Worm (Caenorhabditis elegans) whole organism, L1 larva: ENCODE data around the gene srxa-10.
A peak's percentile ranks its signal among the peaks of the same experiment; 100 is the strongest.

Source experiments
- C04F5.9 ChIP-seq: sonication (generic microtip); optimal IDR thresholded peaks from 2 replicates; lab custom pipeline; 2016; ENCODE audit warnings: missing genetic modification characterization, missing compliant biosample characterization
- C16A3.4 ChIP-seq: fragments of 150-350 bp; optimal IDR thresholded peaks from 2 replicates; lab custom pipeline; 2014; ENCODE audit warnings: missing biosample characterization, missing genetic modification characterization
- C34B4.2 ChIP-seq: sonication (generic microtip); optimal IDR thresholded peaks from 2 replicates; lab custom pipeline; 2017; ENCODE audit warnings: mild to moderate bottlenecking, missing genetic modification characterization, missing compliant biosample characterization
- F16B12.6 ChIP-seq: fragments of 150-350 bp; optimal IDR thresholded peaks from 2 replicates; lab custom pipeline; 2014; ENCODE audit warnings: missing biosample characterization, missing genetic modification characterization
- Y116A8C.19 ChIP-seq: sonication (generic microtip); optimal IDR thresholded peaks from 2 replicates; lab custom pipeline; 2016; ENCODE audit warnings: missing compliant biosample characterization, missing genetic modification characterization, borderline replicate concordance
- aha-1 ChIP-seq: fragments of 150-350 bp; optimal IDR thresholded peaks from 2 replicates; lab custom pipeline; 2014; ENCODE audit warnings: missing biosample characterization, missing genetic modification characterization
- alr-1 ChIP-seq: fragments of 200-800 bp; sonication (Bioruptor generic); optimal IDR thresholded peaks from 2 replicates; lab custom pipeline; 2018; ENCODE audit warnings: borderline replicate concordance, mild to moderate bottlenecking, missing genetic modification characterization, missing compliant biosample characterization
- ama-1 ChIP-seq: fragments of 150-350 bp; optimal IDR thresholded peaks from 2 replicates; lab custom pipeline; 2014
- blmp-1 ChIP-seq: fragments of 150-350 bp; optimal IDR thresholded peaks from 2 replicates; lab custom pipeline; 2014; ENCODE audit warnings: missing biosample characterization, missing genetic modification characterization
- ceh-63 ChIP-seq: fragments of 200-800 bp; sonication (Bioruptor generic); optimal IDR thresholded peaks from 2 replicates; lab custom pipeline; 2018; ENCODE audit warnings: mild to moderate bottlenecking, missing genetic modification characterization, missing compliant biosample characterization
- ceh-8 ChIP-seq: fragments of 200-800 bp; sonication (Bioruptor generic); optimal IDR thresholded peaks from 2 replicates; lab custom pipeline; 2018; ENCODE audit warnings: mild to moderate bottlenecking, missing genetic modification characterization, moderate library complexity, missing compliant biosample characterization
- ceh-82 ChIP-seq, 3 experiments: fragments of 150-350 bp in 1 of 3; sonication (generic microtip) in 2 of 3; optimal IDR thresholded peaks; 2 replicates each; lab custom pipeline; 2014 to 2017; ENCODE audit warnings: missing biosample characterization in 3 of 3, missing genetic modification characterization in 3 of 3
- ceh-88 ChIP-seq: fragments of 200-800 bp; sonication (Bioruptor generic); IDR thresholded peaks from 2 replicates; pipeline ENCODE4 v1.3.6; 2022; ENCODE audit warnings: missing genetic modification characterization, missing compliant biosample characterization
- ces-1 ChIP-seq: fragments of 150-350 bp; optimal IDR thresholded peaks from 2 replicates; lab custom pipeline; 2014; ENCODE audit warnings: missing biosample characterization, missing genetic modification reagents, missing genetic modification characterization
- dsc-1 ChIP-seq: sonication (generic microtip); optimal IDR thresholded peaks from 2 replicates; lab custom pipeline; 2016; ENCODE audit warnings: mild to moderate bottlenecking, missing genetic modification characterization, missing compliant biosample characterization
- efl-1 ChIP-seq, 4 experiments: fragments of 150-350 bp; optimal IDR thresholded peaks in 3 of 4; peaks in 1 of 4; 1 replicate in 1 of 4; 2 replicates in 3 of 4; lab custom pipeline; 2014; ENCODE audit warnings: missing biosample characterization in 2 of 4, missing genetic modification characterization in 2 of 4, missing genetic modification reagents in 2 of 4
- egl-13 ChIP-seq: sonication (generic microtip); optimal IDR thresholded peaks from 2 replicates; lab custom pipeline; 2016; ENCODE audit warnings: missing genotype, missing genetic modification reagents, missing genetic modification characterization, missing compliant biosample characterization
- egl-27 ChIP-seq, 2 experiments: fragments of 150-350 bp in 1 of 2; sonication (generic microtip); optimal IDR thresholded peaks; 3 replicates each; lab custom pipeline; 2017 to 2018; ENCODE audit warnings: missing biosample characterization in 2 of 2, missing genetic modification characterization in 2 of 2, missing genetic modification reagents in 2 of 2
- elt-2 ChIP-seq: sonication (generic microtip); optimal IDR thresholded peaks from 2 replicates; lab custom pipeline; 2016; ENCODE audit warnings: missing genetic modification characterization, mild to moderate bottlenecking, inconsistent platforms, missing compliant biosample characterization, missing genetic modification reagents
- fkh-10 ChIP-seq: sonication (generic microtip); optimal IDR thresholded peaks from 2 replicates; lab custom pipeline; 2017; ENCODE audit warnings: missing biosample characterization, missing genetic modification reagents, missing genetic modification characterization
- fkh-8 ChIP-seq: sonication (generic microtip); optimal IDR thresholded peaks from 2 replicates; lab custom pipeline; 2016; ENCODE audit warnings: mild to moderate bottlenecking, missing genetic modification characterization, missing compliant biosample characterization
- fos-1 ChIP-seq: fragments of 150-350 bp; optimal IDR thresholded peaks from 2 replicates; lab custom pipeline; 2014; ENCODE audit warnings: missing biosample characterization, missing genetic modification characterization
- grh-1 ChIP-seq: fragments of 200-800 bp; sonication (Bioruptor generic); IDR thresholded peaks from 2 replicates; pipeline ENCODE4 v1.3.6; 2022; ENCODE audit warnings: missing genetic modification reagents, missing genetic modification characterization, missing compliant biosample characterization
- hlh-17 ChIP-seq: fragments of 200-800 bp; sonication (Bioruptor generic); optimal IDR thresholded peaks from 2 replicates; lab custom pipeline; 2018; ENCODE audit warnings: missing genetic modification characterization, mild to moderate bottlenecking, missing compliant biosample characterization, moderate library complexity, borderline replicate concordance
- hlh-4 ChIP-seq: sonication (generic microtip); optimal IDR thresholded peaks from 2 replicates; lab custom pipeline; 2016; ENCODE audit warnings: mild to moderate bottlenecking, missing genetic modification characterization, missing compliant biosample characterization
- hpl-2 ChIP-seq: fragments of 150-350 bp; optimal IDR thresholded peaks from 2 replicates; lab custom pipeline; 2014; ENCODE audit warnings: missing biosample characterization, missing genetic modification reagents, missing genetic modification characterization
- lin-14 ChIP-seq: fragments of 200-800 bp; sonication (Bioruptor generic); optimal IDR thresholded peaks from 2 replicates; lab custom pipeline; 2018; ENCODE audit warnings: mild to moderate bottlenecking, missing genetic modification characterization, moderate library complexity, missing compliant biosample characterization
- lin-39 ChIP-seq: fragments of 150-350 bp; optimal IDR thresholded peaks from 2 replicates; lab custom pipeline; 2014; ENCODE audit warnings: missing biosample characterization, missing genetic modification reagents, missing genetic modification characterization
- lir-3 ChIP-seq: sonication (generic microtip); optimal IDR thresholded peaks from 2 replicates; lab custom pipeline; 2016; ENCODE audit warnings: mild to moderate bottlenecking, missing genetic modification characterization, moderate library complexity, missing compliant biosample characterization; ENCODE audit not compliant: poor library complexity
- lsy-2 ChIP-seq, 2 experiments: fragments of 150-350 bp; optimal IDR thresholded peaks; 2 replicates each; lab custom pipeline; 2014; ENCODE audit warnings: missing biosample characterization in 2 of 2, missing genetic modification characterization in 2 of 2
- mef-2 ChIP-seq: fragments of 150-350 bp; optimal IDR thresholded peaks from 2 replicates; lab custom pipeline; 2014; ENCODE audit warnings: missing biosample characterization, missing genetic modification characterization
- nhr-11 ChIP-seq: fragments of 150-350 bp; optimal IDR thresholded peaks from 2 replicates; lab custom pipeline; 2014; ENCODE audit warnings: missing biosample characterization, missing genetic modification characterization
- nhr-12 ChIP-seq: sonication (generic microtip); optimal IDR thresholded peaks from 2 replicates; lab custom pipeline; 2017; ENCODE audit warnings: missing biosample characterization, missing genetic modification characterization
- nhr-19 ChIP-seq: fragments of 200-800 bp; sonication (Bioruptor generic); conservative IDR thresholded peaks from 2 replicates; pipeline ENCODE4 v1.3.6; 2022; ENCODE audit warnings: missing genetic modification characterization, missing compliant biosample characterization
- nhr-20 ChIP-seq: sonication (generic microtip); optimal IDR thresholded peaks from 2 replicates; lab custom pipeline; 2016; ENCODE audit warnings: mild to moderate bottlenecking, missing genetic modification characterization, missing compliant biosample characterization
- nhr-71 ChIP-seq: sonication (generic microtip); optimal IDR thresholded peaks from 2 replicates; lab custom pipeline; 2016; ENCODE audit warnings: mild to moderate bottlenecking, missing genetic modification characterization, moderate library complexity, missing compliant biosample characterization
- nhr-76 ChIP-seq: sonication (generic microtip); optimal IDR thresholded peaks from 2 replicates; lab custom pipeline; 2017; ENCODE audit warnings: missing biosample characterization, missing genetic modification characterization
- nhr-77 ChIP-seq: fragments of 150-350 bp; optimal IDR thresholded peaks from 2 replicates; lab custom pipeline; 2014; ENCODE audit warnings: missing biosample characterization, missing genetic modification characterization
- nhr-84 ChIP-seq: sonication (generic microtip); optimal IDR thresholded peaks from 2 replicates; lab custom pipeline; 2017; ENCODE audit warnings: missing biosample characterization, missing genetic modification characterization
- nhr-85 ChIP-seq: sonication (generic microtip); peaks from one replicate; lab custom pipeline; 2016; ENCODE audit warnings: missing genetic modification characterization, inconsistent platforms, missing compliant biosample characterization
- nhr-90 ChIP-seq: sonication (generic microtip); optimal IDR thresholded peaks from 2 replicates; lab custom pipeline; 2016; ENCODE audit warnings: mild to moderate bottlenecking, missing genetic modification characterization, missing compliant biosample characterization; ENCODE audit not compliant: poor library complexity
- snu-23 ChIP-seq: sonication (generic microtip); optimal IDR thresholded peaks from 2 replicates; lab custom pipeline; 2016; ENCODE audit warnings: missing genetic modification characterization, missing compliant biosample characterization
- sptf-1 ChIP-seq: fragments of 150-350 bp; optimal IDR thresholded peaks from 2 replicates; lab custom pipeline; 2014; ENCODE audit warnings: missing biosample characterization, missing genetic modification characterization
- sup-37 ChIP-seq: fragments of 200-800 bp; sonication (Bioruptor generic); optimal IDR thresholded peaks from 2 replicates; lab custom pipeline; 2018; ENCODE audit warnings: mild to moderate bottlenecking, missing genetic modification characterization, missing compliant biosample characterization
- tbx-2 ChIP-seq: sonication (generic microtip); optimal IDR thresholded peaks from 2 replicates; lab custom pipeline; 2016; ENCODE audit warnings: missing genetic modification characterization, missing compliant biosample characterization
- tlp-1 ChIP-seq: fragments of 150-350 bp; optimal IDR thresholded peaks from 2 replicates; lab custom pipeline; 2014; ENCODE audit warnings: missing biosample characterization, missing genetic modification characterization
- unc-130 ChIP-seq: fragments of 150-350 bp; optimal IDR thresholded peaks from 2 replicates; lab custom pipeline; 2017; ENCODE audit warnings: missing biosample characterization, missing genetic modification characterization, inconsistent platforms
- unc-30 ChIP-seq: sonication (generic microtip); optimal IDR thresholded peaks from 2 replicates; lab custom pipeline; 2017; ENCODE audit warnings: missing biosample characterization, missing genetic modification characterization
- unc-62 ChIP-seq: fragments of 150-350 bp; optimal IDR thresholded peaks from 2 replicates; lab custom pipeline; 2014; ENCODE audit warnings: missing biosample characterization, missing genetic modification reagents, missing genetic modification characterization
- vab-15 ChIP-seq: sonication (generic microtip); optimal IDR thresholded peaks from 2 replicates; lab custom pipeline; 2017; ENCODE audit warnings: missing genotype, mild to moderate bottlenecking, missing genetic modification characterization, missing compliant biosample characterization
- xbp-1 ChIP-seq: sonication (generic microtip); optimal IDR thresholded peaks from 2 replicates; lab custom pipeline; 2016; ENCODE audit warnings: missing genetic modification characterization, missing compliant biosample characterization
- zag-1 ChIP-seq: fragments of 150-350 bp; optimal IDR thresholded peaks from 2 replicates; lab custom pipeline; 2014; ENCODE audit warnings: missing biosample characterization, missing genetic modification characterization
- ztf-11 ChIP-seq, 2 experiments: sonication (generic microtip); optimal IDR thresholded peaks; 2 replicates each; lab custom pipeline; 2016 to 2017; ENCODE audit warnings: missing genetic modification characterization in 2 of 2, missing biosample characterization in 1 of 2, missing compliant biosample characterization in 1 of 2

srxa-10 gene

DNA sequence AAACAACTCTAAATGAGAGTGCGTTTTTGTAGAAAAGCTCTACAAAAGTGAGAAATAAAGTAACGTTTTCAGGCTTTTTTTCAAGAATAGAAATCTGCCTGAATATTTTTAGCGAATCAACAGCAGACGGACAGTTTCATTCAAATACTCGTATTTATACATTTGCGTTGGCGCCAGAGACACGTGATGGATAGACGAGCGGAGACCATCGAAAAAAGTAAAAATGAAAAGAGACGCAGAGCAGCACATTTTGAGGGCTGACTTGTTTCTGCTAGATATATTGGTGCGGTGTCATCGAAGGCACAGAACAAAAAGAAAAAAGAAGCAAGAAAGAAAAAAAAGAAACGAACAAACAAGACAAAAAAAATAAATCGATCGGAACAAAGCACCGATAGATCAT, 29.7 kb upstream of the srxa-10 start (continued):
- TF ChIP-seq unc-62 (GFP tag; lab: Kevin White, UChicago): no peak
- no peak for TF ChIP-seq dsc-1
- TF ChIP-seq tlp-1 (tag; lab: Kevin White, UChicago): no peak
- no peak for TF ChIP-seq hlh-4 (tag; lab: Kevin White, UChicago)
- no peak for TF ChIP-seq nhr-11
- peak; percentile 42 for TF ChIP-seq nhr-90 (tag; lab: Kevin White, UChicago)
- no peak for TF ChIP-seq aha-1
- TF ChIP-seq nhr-20 (tag; lab: Kevin White, UChicago): peak; percentile 71
- TF ChIP-seq ama-1 (lab: Kevin White, UChicago): peak; percentile 89
- peak; percentile 43 for TF ChIP-seq blmp-1
- no peak for TF ChIP-seq C16A3.4 (tag; lab: Kevin White, UChicago)
- TF ChIP-seq mef-2 (tag; lab: Kevin White, UChicago): no peak
- peak; percentile 84 for TF ChIP-seq nhr-71 (tag; lab: Kevin White, UChicago)
- TF ChIP-seq zag-1 (tag; lab: Kevin White, UChicago): no peak
- peak; percentile 12 for TF ChIP-seq C04F5.9 (tag; lab: Kevin White, UChicago)
- TF ChIP-seq C34B4.2 (tag; lab: Kevin White, UChicago): no peak
- no peak for TF ChIP-seq hlh-17 (GFP tag; lab: Kevin White, UChicago)
- peak in 1 of 3 experiments; percentile 25 for TF ChIP-seq ceh-82 (tag; optimal IDR thresholded peaks at IDR 0.05; lab: Kevin White, UChicago)
- no peak for TF ChIP-seq nhr-12 (tag; lab: Kevin White, UChicago)
- peak; percentile 65 to 81 for TF ChIP-seq lsy-2 (tag; optimal IDR thresholded peaks at IDR 0.05; lab: Kevin White, UChicago)
- peak; percentile 61 for TF ChIP-seq elt-2 (tag; lab: Kevin White, UChicago)
- no peak for TF ChIP-seq vab-15
- TF ChIP-seq ceh-88 (GFP tag; lab: Robert Waterston, UW): no peak
- no peak for TF ChIP-seq egl-27 (tag; optimal IDR thresholded peaks at IDR 0.05; lab: Kevin White, UChicago)
- no peak for TF ChIP-seq sptf-1 (tag; lab: Kevin White, UChicago)
- peak; percentile 48 for TF ChIP-seq nhr-19 (GFP tag; lab: Robert Waterston, UW)
- peak; percentile 11 for TF ChIP-seq xbp-1 (tag; lab: Kevin White, UChicago)
- no peak for TF ChIP-seq sup-37 (GFP tag; lab: Kevin White, UChicago)
- TF ChIP-seq lin-39 (tag; lab: Kevin White, UChicago): no peak
- no peak for TF ChIP-seq fkh-8 (tag; lab: Kevin White, UChicago)
- TF ChIP-seq ztf-11 (tag; optimal IDR thresholded peaks at IDR 0.05; lab: Kevin White, UChicago): no peak
- TF ChIP-seq nhr-84 (tag; lab: Kevin White, UChicago): no peak
- TF ChIP-seq hpl-2 (GFP tag; lab: Kevin White, UChicago): peak; percentile 10
- TF ChIP-seq nhr-85: peak; percentile 86
- no peak for TF ChIP-seq unc-30 (tag; lab: Kevin White, UChicago)
- TF ChIP-seq ceh-8 (GFP tag; lab: Kevin White, UChicago): no peak
- TF ChIP-seq ces-1: no peak
- no peak for TF ChIP-seq nhr-76 (tag; lab: Kevin White, UChicago)
- TF ChIP-seq lin-14 (GFP tag; lab: Kevin White, UChicago): peak; percentile 82
- TF ChIP-seq Y116A8C.19 (tag; lab: Kevin White, UChicago): no peak
- TF ChIP-seq lir-3 (tag; lab: Kevin White, UChicago): peak; percentile 11
- peak; percentile 75 for TF ChIP-seq snu-23 (GFP tag; lab: Kevin White, UChicago)
- peak; percentile 60 for TF ChIP-seq F16B12.6 (tag; lab: Kevin White, UChicago)
- TF ChIP-seq nhr-77 (tag; lab: Kevin White, UChicago): peak; percentile 1
- no peak for TF ChIP-seq alr-1 (tag; lab: Kevin White, UChicago)
- 0 out of 2 replicates have a peak, but pooled peaks have one; percentile 10 for TF ChIP-seq grh-1
- TF ChIP-seq unc-130: peak; percentile 31
- TF ChIP-seq egl-13 (tag; lab: Kevin White, UChicago): no peak
- peak; percentile 36 to 53 for TF ChIP-seq efl-1 (optimal IDR thresholded peaks at IDR 0.05; lab: Kevin White, UChicago)
- TF ChIP-seq efl-1 (GFP tag; optimal IDR thresholded peaks at IDR 0.05 in 1 of 2; lab: Kevin White, UChicago): peak; percentile 44 to 81
- no peak for TF ChIP-seq fkh-10 (GFP tag; lab: Kevin White, UChicago)
- TF ChIP-seq tbx-2 (tag; lab: Kevin White, UChicago): peak; percentile 56
- TF ChIP-seq fos-1 (tag; lab: Kevin White, UChicago): peak; percentile 41
- no peak for TF ChIP-seq ceh-63 (GFP tag; lab: Kevin White, UChicago)
